Worm (Caenorhabditis elegans) whole organism, L4 larva: ENCODE measurements around the gene Y38F1A.8.
"Not testable (repeated sequence)": the region's sequence is repeated elsewhere in the genome, so short reads cannot be mapped to it uniquely, and the experiment has no call there.

Experiments
- Y105C5A.15 ChIP-seq: fragments of 200-800 bp; sonication (Bioruptor generic); IDR thresholded peaks from 2 replicates; pipeline ENCODE4 v1.3.6; 2022; ENCODE audit warnings: missing genetic modification characterization, missing compliant biosample characterization
- ama-1 ChIP-seq: fragments of 150-350 bp; optimal IDR thresholded peaks from 2 replicates; lab custom pipeline; 2014; ENCODE audit warnings: inconsistent platforms, mixed read lengths
- attf-4 ChIP-seq: sonication (generic microtip); optimal IDR thresholded peaks from 3 replicates; lab custom pipeline; 2017; ENCODE audit warnings: missing biosample characterization, missing genetic modification characterization
- ceh-82 ChIP-seq: sonication (generic microtip); optimal IDR thresholded peaks from 2 replicates; lab custom pipeline; 2017; ENCODE audit warnings: missing biosample characterization, missing genetic modification characterization
- egl-27 ChIP-seq: sonication (generic microtip); optimal IDR thresholded peaks from 3 replicates; lab custom pipeline; 2017; ENCODE audit warnings: missing biosample characterization, missing genetic modification reagents, missing genetic modification characterization
- jun-1 ChIP-seq: fragments of 150-350 bp; optimal IDR thresholded peaks from 2 replicates; lab custom pipeline; 2014; ENCODE audit warnings: missing biosample characterization, missing genetic modification reagents, missing genetic modification characterization
- nhr-28 ChIP-seq: fragments of 150-350 bp; optimal IDR thresholded peaks from 2 replicates; lab custom pipeline; 2014; ENCODE audit warnings: missing biosample characterization, missing genetic modification characterization
- nhr-6 ChIP-seq: fragments of 150-350 bp; optimal IDR thresholded peaks from 2 replicates; lab custom pipeline; 2014; ENCODE audit warnings: missing biosample characterization, missing genetic modification characterization
- rbr-2 ChIP-seq: sonication (generic microtip); optimal IDR thresholded peaks from 2 replicates; lab custom pipeline; 2016; ENCODE audit warnings: missing genotype, missing genetic modification characterization, missing compliant biosample characterization
- spr-1 ChIP-seq: sonication (generic microtip); optimal IDR thresholded peaks from 2 replicates; lab custom pipeline; 2016; ENCODE audit warnings: mild to moderate bottlenecking, missing genetic modification characterization, missing compliant biosample characterization
- unc-130 ChIP-seq: sonication (generic microtip); optimal IDR thresholded peaks from 2 replicates; lab custom pipeline; 2016; ENCODE audit warnings: missing genetic modification reagents, missing genetic modification characterization, missing compliant biosample characterization
- ztf-11 ChIP-seq: fragments of 150-350 bp; optimal IDR thresholded peaks from 2 replicates; lab custom pipeline; 2014; ENCODE audit warnings: missing biosample characterization, missing genetic modification characterization

ce11 chrII:13043433-13044054 is 42.9 kb upstream of the Y38F1A.8 start, which contains the start of gene puf-6:
- not testable (repeated sequence) for TF ChIP-seq spr-1 (tag; lab: Kevin White, UChicago); nhr-28 (tag; lab: Kevin White, UChicago); rbr-2; nhr-6 (tag; lab: Kevin White, UChicago); unc-130; jun-1 (tag; lab: Kevin White, UChicago); ama-1 (lab: Kevin White, UChicago); attf-4 (tag; lab: Kevin White, UChicago); ceh-82 (tag; lab: Kevin White, UChicago); Y105C5A.15 (GFP tag; lab: Robert Waterston, UW); egl-27 (tag; lab: Kevin White, UChicago); ztf-11 (tag; lab: Kevin White, UChicago)
